Fruit fly (Drosophila melanogaster): Measurements from ENCODE around the gene CG33764.

Gene CG33764

DNA sequence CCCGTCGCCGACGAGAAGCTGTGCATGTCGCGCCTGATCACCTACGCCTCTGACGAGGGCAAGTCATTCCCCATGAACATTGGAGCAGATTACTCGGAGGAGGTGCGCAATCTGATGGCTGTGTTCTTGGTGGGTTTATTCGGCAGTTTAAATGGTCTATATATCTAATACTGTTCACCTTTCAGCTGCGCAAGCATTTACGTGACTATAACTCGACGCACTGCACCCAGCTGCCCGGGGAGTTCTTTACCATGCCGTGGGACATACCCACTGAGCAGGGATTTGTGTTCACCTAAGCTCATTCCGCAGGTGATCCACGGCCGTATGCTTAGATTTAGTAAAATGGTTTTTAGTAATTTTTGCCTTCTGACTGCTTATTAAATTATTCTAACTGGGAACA, 6.1 kb downstream of the CG33764 start:
- TF ChIP-seq ttk (optimal IDR thresholded peaks at IDR 0.05) (no peak), Sin3A (optimal IDR thresholded peaks at IDR 0.05) (no peak), insv (optimal IDR thresholded peaks at IDR 0.05) (no peak), h (optimal IDR thresholded peaks at IDR 0.05) (no peak), psq (optimal IDR thresholded peaks at IDR 0.05) (no peak), Myc (optimal IDR thresholded peaks at IDR 0.05) (no peak)

DNA sequence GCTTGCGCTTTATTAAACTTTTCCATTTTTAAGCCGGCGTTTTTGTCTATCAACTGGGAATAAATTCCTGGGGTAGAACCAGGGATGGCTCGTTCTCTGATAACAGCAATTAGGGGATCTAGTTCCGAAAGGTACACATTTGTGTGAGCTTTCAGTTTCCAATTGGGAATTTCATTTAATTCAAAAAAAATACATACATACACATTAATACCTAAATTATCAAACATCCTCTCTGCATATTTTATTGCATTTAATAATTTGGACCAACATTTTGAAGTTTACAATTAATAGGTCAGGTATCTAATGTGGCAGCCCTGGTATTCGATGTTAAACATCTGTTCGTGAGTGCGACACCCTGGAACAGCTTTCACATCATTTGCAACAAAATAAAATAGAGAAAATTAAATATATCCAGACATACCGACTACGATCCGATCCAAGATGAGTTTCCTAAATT, 8.2 kb downstream of the CG33764 start, which contains the start of the genes CG15011 and CG1309:
Gene CG15011, minus strand, starts transcription at position 51 of the 457 bp plus-strand sequence.
Gene CG1309, plus strand, starts transcription at position 329 of the 457 bp plus-strand sequence.
- TF ChIP-seq h (optimal IDR thresholded peaks at IDR 0.05), result no peak
- TF ChIP-seq psq (optimal IDR thresholded peaks at IDR 0.05), result no peak
- no peak for TF ChIP-seq ttk (optimal IDR thresholded peaks at IDR 0.05)
- no peak for TF ChIP-seq Myc (optimal IDR thresholded peaks at IDR 0.05)
- TF ChIP-seq Sin3A (optimal IDR thresholded peaks at IDR 0.05), result no peak
- TF ChIP-seq insv (optimal IDR thresholded peaks at IDR 0.05), result no peak

DNA sequence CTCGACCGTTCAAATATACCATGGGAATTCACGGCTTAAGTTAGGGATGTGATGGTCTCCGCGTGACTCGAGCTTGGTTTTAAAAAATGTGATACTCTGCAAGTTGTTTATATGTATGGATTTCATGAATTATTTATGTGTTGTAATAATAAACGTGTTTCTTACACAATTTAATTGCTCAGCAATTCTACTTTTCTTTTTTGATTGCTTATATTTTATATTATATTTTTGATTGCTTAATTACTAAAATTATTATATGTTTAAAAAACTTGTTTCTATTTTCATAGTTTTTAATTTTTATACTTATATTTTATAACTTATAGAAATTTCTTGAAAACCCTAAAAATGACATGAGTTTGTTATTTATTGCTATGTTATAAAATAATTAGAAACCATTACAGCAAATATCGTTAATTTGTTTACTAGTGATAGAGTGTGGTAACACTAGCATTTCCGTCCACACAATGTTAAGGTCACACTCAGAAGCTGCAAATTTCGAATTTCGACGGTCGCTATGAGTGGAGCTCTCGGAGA, 12.9 kb downstream of the CG33764 start, which contains the start of the genes ago and CG1265:
Gene ago, minus strand, starts transcription at position 6 of the 534 bp plus-strand sequence.
Gene CG1265, plus strand, starts transcription at position 476 of the 534 bp plus-strand sequence.
- no peak for TF ChIP-seq psq (optimal IDR thresholded peaks at IDR 0.05)
- peak; percentile 30 for TF ChIP-seq Sin3A (optimal IDR thresholded peaks at IDR 0.05)
- no peak for TF ChIP-seq insv (optimal IDR thresholded peaks at IDR 0.05)
- TF ChIP-seq h (optimal IDR thresholded peaks at IDR 0.05), result no peak
- no peak for TF ChIP-seq Myc (optimal IDR thresholded peaks at IDR 0.05)
- no peak for TF ChIP-seq ttk (optimal IDR thresholded peaks at IDR 0.05)

DNA sequence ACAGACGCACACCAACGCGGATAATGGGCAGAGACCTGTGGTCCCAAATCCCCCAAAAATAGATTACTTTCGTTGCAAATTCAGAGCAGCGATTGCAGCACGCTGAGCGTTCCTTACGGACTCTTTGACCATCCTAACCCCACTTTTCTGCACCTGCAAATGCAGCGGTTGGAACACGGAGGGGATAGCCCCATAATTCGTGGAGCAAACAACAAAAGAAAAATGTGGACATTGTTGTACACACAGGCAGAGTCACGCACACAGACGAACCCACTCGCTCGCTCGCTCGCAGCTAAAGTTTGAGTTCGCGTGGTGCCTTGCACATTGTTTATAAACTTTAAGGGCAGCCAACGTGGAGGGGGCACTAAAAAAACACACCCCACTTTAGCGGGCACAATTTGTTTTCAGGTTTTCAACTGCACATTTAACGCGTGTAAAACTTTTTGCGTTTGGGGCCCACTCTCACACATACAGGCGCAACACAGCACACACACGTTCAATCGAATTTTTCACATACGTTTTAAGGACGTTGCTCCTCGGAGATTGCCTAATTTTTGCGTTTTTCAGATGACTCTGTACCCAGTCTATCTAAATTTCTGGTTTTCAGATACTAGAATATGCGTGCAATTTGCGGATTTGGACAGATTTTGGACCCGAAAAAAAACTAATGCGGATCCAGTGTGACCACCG, 13.5 kb downstream of the CG33764 start:
- TF ChIP-seq Myc (optimal IDR thresholded peaks at IDR 0.05) (no peak), h (optimal IDR thresholded peaks at IDR 0.05) (no peak)

DNA sequence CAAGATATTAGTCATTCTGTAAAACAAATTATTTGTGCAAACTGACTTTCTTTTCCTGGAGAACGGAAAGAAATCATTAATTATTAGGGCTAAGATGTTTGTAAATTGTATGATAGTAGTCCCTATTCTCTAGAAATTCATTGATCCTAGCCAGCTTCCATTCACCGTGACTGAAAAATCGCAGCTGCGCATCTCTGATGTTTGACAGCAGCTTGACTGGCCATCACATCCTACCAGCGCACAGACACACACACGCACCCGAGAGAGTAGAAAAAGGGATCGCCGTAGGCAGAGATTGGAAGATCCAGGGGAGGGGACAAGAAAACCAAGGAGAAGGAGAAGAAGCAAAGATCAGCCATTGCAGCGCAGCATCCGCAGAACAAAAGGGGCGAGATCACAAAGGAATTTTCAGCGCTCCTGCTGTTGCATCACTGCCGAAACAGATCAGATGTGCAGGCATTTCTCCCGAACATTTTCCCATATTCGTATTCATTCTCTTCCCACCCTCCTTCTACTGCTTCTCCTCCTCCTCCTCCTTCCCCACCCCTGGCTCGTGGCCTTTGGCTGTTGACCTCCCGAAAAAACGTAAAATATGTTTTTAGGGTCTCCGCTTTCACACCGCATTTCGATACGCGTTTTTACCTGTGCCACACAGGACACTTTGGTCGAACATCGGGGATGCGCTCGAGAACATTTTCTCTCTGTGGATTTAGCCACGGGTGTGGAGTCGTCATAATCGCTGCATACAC, 14.3 kb downstream of the CG33764 start:
- TF ChIP-seq Myc (optimal IDR thresholded peaks at IDR 0.05) (no peak), ttk (optimal IDR thresholded peaks at IDR 0.05) (no peak), insv (optimal IDR thresholded peaks at IDR 0.05) (no peak), Sin3A (optimal IDR thresholded peaks at IDR 0.05) (no peak), psq (optimal IDR thresholded peaks at IDR 0.05) (no peak), h (optimal IDR thresholded peaks at IDR 0.05) (no peak)

DNA sequence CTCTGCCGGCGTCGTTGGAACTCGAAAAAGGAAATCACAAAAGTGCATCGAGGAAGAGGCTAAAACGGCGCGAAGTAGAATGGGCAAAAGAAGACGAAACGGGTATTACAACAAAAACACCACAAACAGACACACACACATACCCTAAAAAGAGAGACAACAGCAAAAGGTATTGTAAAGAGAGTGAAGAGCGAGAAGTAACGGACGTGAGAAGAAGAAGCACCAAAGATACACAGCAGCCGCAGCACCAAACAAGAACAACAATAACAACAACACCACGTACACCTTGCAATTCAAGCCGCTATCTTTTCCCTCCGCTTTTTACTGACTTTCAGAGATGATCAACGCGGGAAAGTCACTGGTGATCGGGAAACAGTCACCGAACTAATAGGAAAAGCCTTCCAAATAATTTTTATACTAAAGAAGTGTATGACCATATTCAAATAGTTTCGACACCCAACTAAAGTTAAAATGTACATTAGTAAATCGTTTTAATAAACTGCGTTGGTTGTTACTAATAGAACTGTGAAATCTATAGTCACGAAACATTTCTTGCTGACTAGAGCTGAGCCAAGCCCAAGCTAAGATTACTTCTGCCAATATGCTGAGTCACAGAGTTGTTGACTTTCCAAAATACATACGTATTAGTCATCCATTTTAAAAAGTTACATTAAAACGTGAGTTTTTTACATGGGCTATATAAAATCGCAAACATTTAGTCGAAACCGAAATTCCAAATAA, 15.0 kb downstream of the CG33764 start:
- TF ChIP-seq ttk (optimal IDR thresholded peaks at IDR 0.05) (no peak), Myc (optimal IDR thresholded peaks at IDR 0.05) (no peak), psq (optimal IDR thresholded peaks at IDR 0.05) (no peak), h (optimal IDR thresholded peaks at IDR 0.05) (no peak), insv (optimal IDR thresholded peaks at IDR 0.05) (no peak), Sin3A (optimal IDR thresholded peaks at IDR 0.05) (no peak)

DNA sequence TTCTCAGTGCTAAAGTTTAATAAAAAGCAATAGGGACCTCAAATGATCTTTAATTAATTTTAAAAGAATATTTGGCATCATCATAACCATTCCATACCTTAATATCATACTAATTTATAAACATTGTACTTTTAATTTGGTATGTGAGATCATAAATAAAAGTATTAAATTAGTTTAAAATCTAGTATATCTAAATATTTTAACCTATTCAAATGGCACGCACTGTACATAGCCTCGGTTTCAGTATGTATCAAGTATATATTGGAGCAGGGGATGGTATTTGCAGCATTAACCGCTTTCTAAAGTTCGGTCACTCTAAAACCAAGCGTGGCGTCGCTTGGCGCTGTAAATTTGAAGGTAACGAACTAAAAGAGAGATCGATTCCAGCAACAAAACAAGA, 24.9 kb downstream of the CG33764 start, which contains the start of gene pav:
Gene pav, plus strand, starts transcription at position 307 of the 400 bp plus-strand sequence.
- TF ChIP-seq psq (optimal IDR thresholded peaks at IDR 0.05) (no peak), Sin3A (optimal IDR thresholded peaks at IDR 0.05) (no peak), Myc (optimal IDR thresholded peaks at IDR 0.05) (no peak), insv (optimal IDR thresholded peaks at IDR 0.05) (no peak), h (optimal IDR thresholded peaks at IDR 0.05) (no peak), ttk (optimal IDR thresholded peaks at IDR 0.05) (no peak)

DNA sequence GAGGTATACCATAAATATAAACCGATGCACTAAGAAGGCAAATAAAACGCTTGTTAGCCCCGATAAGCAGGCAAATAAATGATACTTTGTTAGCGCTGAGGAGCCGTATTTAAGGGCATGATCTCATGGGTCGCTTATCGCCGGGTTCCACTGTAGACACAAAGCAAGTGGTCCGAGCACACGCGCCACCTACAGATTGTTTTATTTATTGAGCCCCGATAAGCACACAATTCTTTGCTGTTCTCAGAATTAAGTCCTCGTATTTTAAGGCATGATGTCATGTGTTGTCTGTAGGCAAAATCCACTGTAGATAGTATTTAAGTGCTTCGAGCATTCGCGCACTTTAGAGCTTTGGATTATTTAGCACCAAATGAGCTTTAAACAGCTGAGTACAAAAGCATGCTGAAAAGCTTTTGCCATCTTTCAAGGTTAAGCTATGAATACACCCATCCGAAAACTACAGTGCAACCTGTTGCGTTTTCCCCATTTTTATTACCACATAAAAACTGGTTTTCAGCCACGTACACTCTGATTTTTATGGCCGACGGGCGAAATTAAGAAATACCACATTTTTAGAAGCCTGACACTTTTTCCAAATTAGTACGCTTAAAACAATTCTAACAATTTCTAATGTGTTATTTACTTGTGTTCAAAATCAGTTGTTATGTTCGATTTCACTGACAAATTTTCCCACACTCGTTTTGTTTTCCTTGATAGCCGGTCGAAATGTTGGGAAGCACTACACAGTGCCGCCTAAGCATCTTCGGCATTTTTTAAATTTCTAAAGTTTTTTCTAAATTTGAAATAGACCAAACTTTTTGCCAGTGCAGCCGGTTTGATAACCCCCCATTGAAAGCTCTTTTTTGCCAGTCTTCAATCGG, 27.6 kb downstream of the CG33764 start, which contains the start of gene Sqor:
Gene Sqor, plus strand, starts transcription at position 732 of the 881 bp plus-strand sequence.
- TF ChIP-seq psq (optimal IDR thresholded peaks at IDR 0.05) (no peak), h (optimal IDR thresholded peaks at IDR 0.05) (no peak), Myc (optimal IDR thresholded peaks at IDR 0.05) (no peak), ttk (optimal IDR thresholded peaks at IDR 0.05) (no peak), insv (optimal IDR thresholded peaks at IDR 0.05) (no peak), Sin3A (optimal IDR thresholded peaks at IDR 0.05) (no peak)

DNA sequence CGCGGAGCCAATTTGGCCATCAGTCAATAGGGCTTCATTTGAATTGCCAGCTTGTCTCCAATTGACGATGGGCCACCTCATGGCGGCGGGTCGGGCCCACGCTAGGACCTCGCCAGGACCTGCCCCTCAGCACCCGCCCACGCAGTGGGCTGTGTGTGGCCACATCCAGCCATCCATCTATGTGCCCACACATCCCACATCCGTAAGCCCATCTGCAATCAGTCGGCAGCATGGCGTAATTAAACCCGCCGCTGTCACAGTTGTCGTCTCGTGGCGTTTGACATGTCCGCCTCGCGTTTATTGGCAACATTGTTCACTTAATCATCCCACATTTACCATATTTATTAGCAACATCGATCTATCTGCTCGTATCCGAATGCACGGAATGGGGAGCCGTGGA, 29.1 kb downstream of the CG33764 start:
- TF ChIP-seq h (optimal IDR thresholded peaks at IDR 0.05) (no peak), psq (optimal IDR thresholded peaks at IDR 0.05) (no peak), ttk (optimal IDR thresholded peaks at IDR 0.05) (no peak), Sin3A (optimal IDR thresholded peaks at IDR 0.05) (no peak), insv (optimal IDR thresholded peaks at IDR 0.05) (no peak), Myc (optimal IDR thresholded peaks at IDR 0.05) (no peak)

DNA sequence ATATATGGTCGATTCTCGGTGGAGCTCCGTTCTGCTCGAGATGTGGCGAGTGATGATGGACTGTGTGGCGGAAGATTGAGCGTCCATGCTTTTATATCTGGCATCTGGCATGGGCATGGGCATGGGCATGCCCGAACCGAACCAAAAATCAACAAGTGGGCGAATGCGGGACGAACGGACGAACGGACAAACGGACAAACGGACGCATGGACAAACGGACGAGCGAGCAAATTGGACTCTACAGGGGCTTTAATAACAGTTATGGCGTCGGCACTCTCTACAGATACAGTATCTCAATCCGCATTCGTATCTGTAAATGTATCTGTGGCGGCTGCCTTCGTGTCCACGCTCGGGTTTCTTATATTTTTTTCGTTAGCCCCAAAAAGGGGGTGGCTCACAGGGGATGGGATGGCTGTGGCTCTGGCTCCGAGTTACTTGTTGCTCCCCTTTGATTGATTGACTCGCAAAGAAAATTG, 31.2 kb downstream of the CG33764 start, which contains the start of gene ImpL2:
Gene ImpL2, minus strand, starts transcription at position 51 of the 476 bp plus-strand sequence.
- TF ChIP-seq Myc (optimal IDR thresholded peaks at IDR 0.05), result no peak
- no peak for TF ChIP-seq psq (optimal IDR thresholded peaks at IDR 0.05)
- TF ChIP-seq h (optimal IDR thresholded peaks at IDR 0.05), result no peak
- no peak for TF ChIP-seq Sin3A (optimal IDR thresholded peaks at IDR 0.05)

All from Kc167 (cell line).